Worm (Caenorhabditis elegans) whole organism, young adult: Measurements from ENCODE around the gene EEED8.13.

ENCODE experiments used
- ama-1 ChIP-seq, 3 experiments: fragments of 150-350 bp in 1 of 3; sonication (generic microtip) in 2 of 3; optimal IDR thresholded peaks; 2 replicates each; lab custom pipeline; 2014 to 2018; ENCODE audit warnings: missing biosample characterization in 2 of 3, missing genetic modification characterization in 2 of 3, missing genetic modification reagents in 2 of 3
- dpl-1 ChIP-seq: fragments of 150-350 bp; optimal IDR thresholded peaks from 2 replicates; lab custom pipeline; 2014; ENCODE audit warnings: missing biosample characterization, missing genetic modification reagents, missing genetic modification characterization
- nhr-120 ChIP-seq: fragments of 200-800 bp; sonication (Bioruptor generic); IDR thresholded peaks from 2 replicates; pipeline ENCODE4 v1.3.6; 2022; ENCODE audit warnings: missing genetic modification characterization, missing compliant biosample characterization
- rpc-1 ChIP-seq, 2 experiments: fragments of 150-350 bp in 1 of 2; sonication (generic microtip) in 1 of 2; optimal IDR thresholded peaks; 2 replicates each; lab custom pipeline; 2014 to 2018; ENCODE audit warnings: missing biosample characterization in 1 of 2, missing genetic modification characterization in 1 of 2, missing genetic modification reagents in 1 of 2, missing genotype in 1 of 2
- snpc-3.4 ChIP-seq: sonication (generic microtip); optimal IDR thresholded peaks from 2 replicates; lab custom pipeline; 2017; ENCODE audit warnings: missing genetic modification characterization, mild to moderate bottlenecking, missing compliant biosample characterization, antibody characterized with exemption, moderate library complexity, missing genotype, missing genetic modification reagents
- ztf-26 ChIP-seq: sonication (generic microtip); optimal IDR thresholded peaks from 2 replicates; lab custom pipeline; 2017; ENCODE audit warnings: missing genetic modification characterization, missing compliant biosample characterization
- ztf-28 ChIP-seq: fragments of 200-800 bp; sonication (Bioruptor generic); IDR thresholded peaks from 2 replicates; pipeline ENCODE4 v1.3.6; 2022; ENCODE audit warnings: missing genetic modification reagents, missing genetic modification characterization, missing compliant biosample characterization

- TF ChIP-seq ama-1 (optimal IDR thresholded peaks at IDR 0.05; lab: Kevin White, UChicago) (no peak), ama-1 (GFP tag; optimal IDR thresholded peaks at IDR 0.05; lab: Kevin White, UChicago) (no peak), ztf-26 (no peak), dpl-1 (GFP tag; lab: Kevin White, UChicago) (no peak), snpc-3.4 (tag; lab: Kevin White, UChicago) (no peak), ztf-28 (GFP tag; lab: Robert Waterston, UW) (no peak), rpc-1 (optimal IDR thresholded peaks at IDR 0.05; lab: Kevin White, UChicago) (no peak), rpc-1 (tag; optimal IDR thresholded peaks at IDR 0.05; lab: Kevin White, UChicago) (no peak), nhr-120 (GFP tag; lab: Robert Waterston, UW) (no peak)
These were observed 37.3 kb upstream of the EEED8.13 start for ce11 chrII:5449620-5450019.
